Worm (Caenorhabditis elegans) whole organism, young adult: ENCODE results near the gene msp-76.

Experiments
- Y79H2A.3 ChIP-seq: fragments of 200-800 bp; sonication (Bioruptor generic); conservative IDR thresholded peaks from 2 replicates; pipeline ENCODE4 v1.3.6; 2022; ENCODE audit warnings: missing genetic modification reagents, missing genetic modification characterization, missing compliant biosample characterization
- ceh-91 ChIP-seq: fragments of 200-800 bp; sonication (Bioruptor generic); IDR thresholded peaks from 2 replicates; pipeline ENCODE4 v1.3.6; 2022; ENCODE audit warnings: missing genetic modification reagents, missing genetic modification characterization, missing compliant biosample characterization
- die-1 ChIP-seq: sonication (generic microtip); optimal IDR thresholded peaks from 2 replicates; lab custom pipeline; 2016; ENCODE audit warnings: missing genotype, mild to moderate bottlenecking, missing genetic modification characterization, missing compliant biosample characterization
- lir-1 ChIP-seq: fragments of 200-800 bp; sonication (Bioruptor generic); conservative IDR thresholded peaks from 2 replicates; pipeline ENCODE4 v1.3.6; 2022; ENCODE audit warnings: missing genetic modification reagents, missing genetic modification characterization, missing compliant biosample characterization
- nfyb-1 ChIP-seq: fragments of 200-800 bp; sonication (Bioruptor generic); IDR thresholded peaks from 2 replicates; pipeline ENCODE4 v1.3.6; 2022; ENCODE audit warnings: missing genetic modification reagents, missing genetic modification characterization, missing compliant biosample characterization
- nhr-80 ChIP-seq: sonication (generic microtip); optimal IDR thresholded peaks from 2 replicates; lab custom pipeline; 2016; ENCODE audit warnings: missing genetic modification characterization, missing compliant biosample characterization
- nhr-90 ChIP-seq: sonication (generic microtip); optimal IDR thresholded peaks from 2 replicates; lab custom pipeline; 2016; ENCODE audit warnings: missing genotype, mild to moderate bottlenecking, missing genetic modification characterization, missing compliant biosample characterization
- pha-4 ChIP-seq: fragments of 150-350 bp; sonication (generic microtip); optimal IDR thresholded peaks from 2 replicates; lab custom pipeline; 2014; ENCODE audit warnings: missing biosample characterization, missing genetic modification reagents, missing genetic modification characterization
- sdz-38 ChIP-seq: sonication (generic microtip); optimal IDR thresholded peaks from 2 replicates; lab custom pipeline; 2016; ENCODE audit warnings: missing genotype, missing genetic modification characterization, missing compliant biosample characterization
- tbx-9 ChIP-seq: sonication (generic microtip); optimal IDR thresholded peaks from 2 replicates; lab custom pipeline; 2016; ENCODE audit warnings: borderline replicate concordance, missing genetic modification characterization, inconsistent platforms, missing compliant biosample characterization
- unc-62 ChIP-seq: fragments of 150-350 bp; optimal IDR thresholded peaks from 2 replicates; lab custom pipeline; 2014; ENCODE audit warnings: missing biosample characterization, missing genetic modification reagents, missing genetic modification characterization
- ztf-3 ChIP-seq: fragments of 200-800 bp; sonication (Bioruptor generic); optimal IDR thresholded peaks from 2 replicates; lab custom pipeline; 2018; ENCODE audit warnings: mild to moderate bottlenecking, missing genetic modification characterization, missing compliant biosample characterization

- no peak for TF ChIP-seq ztf-3
- no peak for TF ChIP-seq die-1 (tag; lab: Kevin White, UChicago)
- no peak for TF ChIP-seq unc-62 (GFP tag; lab: Kevin White, UChicago)
- TF ChIP-seq ceh-91, result no peak
- TF ChIP-seq nfyb-1, result no peak
- no peak for TF ChIP-seq Y79H2A.3 (GFP tag; lab: Robert Waterston, UW)
- TF ChIP-seq pha-4 (tag; lab: Kevin White, UChicago), result no peak
- TF ChIP-seq tbx-9 (tag; lab: Kevin White, UChicago), result no peak
- no peak for TF ChIP-seq nhr-80 (tag; lab: Kevin White, UChicago)
- no peak for TF ChIP-seq nhr-90
- TF ChIP-seq lir-1 (GFP tag; lab: Robert Waterston, UW), result no peak
- no peak for TF ChIP-seq sdz-38 (tag; lab: Kevin White, UChicago)
Measured at ce11 chrIV:9709205-9709604, 20.4 kb downstream of the msp-76 start, which contains the start of gene ant-1.3.
